Fruit fly (Drosophila melanogaster) whole organism, embryonic: Measurements from ENCODE around the gene CG6432.

Source experiments
- Adf1 ChIP-seq: fragments of 200-800 bp; sonication (Bioruptor generic); IDR thresholded peaks from 2 replicates; pipeline ENCODE4 v1.3.6; 2022; ENCODE audit warnings: missing biosample characterization, missing genetic modification characterization
- Aef1 ChIP-seq: fragments of 200-800 bp; sonication (Bioruptor generic); IDR thresholded peaks from 3 replicates; pipeline ENCODE4 v1.3.6; 2022; ENCODE audit warnings: missing biosample characterization, missing genetic modification characterization
- B-H1 ChIP-seq: fragments of 200-800 bp; sonication (Bioruptor generic); IDR thresholded peaks from 3 replicates; pipeline ENCODE4 v1.3.6; 2022; ENCODE audit warnings: missing biosample characterization, missing genetic modification characterization
- CG11093 ChIP-seq: fragments of 200-800 bp; sonication (Bioruptor generic); IDR thresholded peaks from 3 replicates; pipeline ENCODE4 v1.3.6; 2022; ENCODE audit warnings: missing biosample characterization, missing genetic modification characterization
- CG11504 ChIP-seq: fragments of 200-800 bp; sonication (Bioruptor generic); optimal IDR thresholded peaks from 3 replicates; lab custom pipeline; 2019; ENCODE audit warnings: missing biosample characterization, mild to moderate bottlenecking, missing genetic modification characterization, moderate library complexity
- CG12071 ChIP-seq: fragments of 200-800 bp; sonication (Bioruptor generic); optimal IDR thresholded peaks from 3 replicates; lab custom pipeline; 2018; ENCODE audit warnings: missing biosample characterization, mild to moderate bottlenecking, missing genetic modification characterization
- CG12104 ChIP-seq: fragments of 200-800 bp; sonication (Bioruptor generic); optimal IDR thresholded peaks from 3 replicates; lab custom pipeline; 2016; ENCODE audit warnings: missing biosample characterization, missing genetic modification characterization
- CG12659 ChIP-seq: fragments of 200-800 bp; sonication (Bioruptor generic); optimal IDR thresholded peaks from 3 replicates; lab custom pipeline; 2017; ENCODE audit warnings: mild to moderate bottlenecking, missing biosample characterization, missing genetic modification reagents, missing genetic modification characterization
- CG13287 ChIP-seq: fragments of 200-800 bp; sonication (Bioruptor generic); IDR thresholded peaks from 2 replicates; pipeline ENCODE4 v1.3.6; 2022; ENCODE audit warnings: missing biosample characterization, missing genetic modification characterization; ENCODE audit not compliant: partially characterized antibody
- CG14014 ChIP-seq: fragments of 200-800 bp; sonication (Bioruptor generic); IDR thresholded peaks from 2 replicates; pipeline ENCODE4 v1.3.6; 2022; ENCODE audit warnings: missing biosample characterization, missing genetic modification characterization
- CG14860 ChIP-seq: fragments of 200-800 bp; sonication (Bioruptor generic); IDR thresholded peaks from 3 replicates; pipeline ENCODE4 v1.3.6; 2022; ENCODE audit warnings: missing biosample characterization, missing genetic modification characterization; ENCODE audit not compliant: partially characterized antibody
- CG1602 ChIP-seq: fragments of 200-800 bp; sonication (Bioruptor generic); optimal IDR thresholded peaks from 3 replicates; lab custom pipeline; 2016; ENCODE audit warnings: missing biosample characterization, missing genetic modification characterization
- CG1647 ChIP-seq: fragments of 200-800 bp; sonication (Bioruptor generic); optimal IDR thresholded peaks from 3 replicates; lab custom pipeline; 2016; ENCODE audit warnings: missing biosample characterization, missing genetic modification characterization
- CG16863 ChIP-seq: fragments of 200-800 bp; sonication (Bioruptor generic); optimal IDR thresholded peaks from 3 replicates; lab custom pipeline; 2016; ENCODE audit warnings: missing biosample characterization, missing genetic modification characterization
- CG17385 ChIP-seq: fragments of 200-800 bp; sonication (Bioruptor generic); optimal IDR thresholded peaks from 3 replicates; lab custom pipeline; 2018; ENCODE audit warnings: missing biosample characterization, mild to moderate bottlenecking, missing genetic modification characterization
- CG2120 ChIP-seq: fragments of 200-800 bp; sonication (Bioruptor generic); optimal IDR thresholded peaks from 3 replicates; lab custom pipeline; 2016; ENCODE audit warnings: missing biosample characterization, missing genetic modification characterization
- CG2875 ChIP-seq: fragments of 200-800 bp; sonication (Bioruptor generic); optimal IDR thresholded peaks from 2 replicates; lab custom pipeline; 2017; ENCODE audit warnings: missing biosample characterization, mild to moderate bottlenecking, missing genetic modification characterization, missing genetic modification reagents
- CG31224 ChIP-seq: fragments of 200-800 bp; sonication (Bioruptor generic); IDR thresholded peaks from 2 replicates; pipeline ENCODE4 v1.3.6; 2022; ENCODE audit warnings: missing biosample characterization, missing genetic modification characterization
- CG3838 ChIP-seq: fragments of 200-800 bp; sonication (Bioruptor generic); optimal IDR thresholded peaks from 3 replicates; lab custom pipeline; 2016; ENCODE audit warnings: missing biosample characterization, missing genetic modification characterization
- CG3995 ChIP-seq: fragments of 200-800 bp; sonication (Bioruptor generic); optimal IDR thresholded peaks from 3 replicates; lab custom pipeline; 2016; ENCODE audit warnings: missing biosample characterization, missing genetic modification characterization
- CG42726 ChIP-seq: fragments of 200-800 bp; sonication (Bioruptor generic); IDR thresholded peaks from 2 replicates; pipeline ENCODE4 v1.3.6; 2022; ENCODE audit warnings: missing biosample characterization, missing genetic modification characterization; ENCODE audit not compliant: partially characterized antibody
- CG6813 ChIP-seq: fragments of 200-800 bp; sonication (Bioruptor generic); optimal IDR thresholded peaks from 2 replicates; lab custom pipeline; 2017; ENCODE audit warnings: missing biosample characterization, missing genetic modification characterization, mild to moderate bottlenecking, moderate library complexity, missing genetic modification reagents
- CG7745 ChIP-seq: fragments of 200-800 bp; sonication (Bioruptor generic); optimal IDR thresholded peaks from 2 replicates; lab custom pipeline; 2018; ENCODE audit warnings: missing biosample characterization, mild to moderate bottlenecking, missing genetic modification characterization, moderate library complexity
- CG8290 ChIP-seq, 3 experiments: fragments of 200-800 bp; sonication (Bioruptor generic); optimal IDR thresholded peaks; 2 replicates each; lab custom pipeline; 2016 to 2019; ENCODE audit warnings: missing biosample characterization in 3 of 3, missing genetic modification characterization in 3 of 3, mild to moderate bottlenecking in 2 of 3, moderate library complexity in 1 of 3
- H2.0 ChIP-seq: fragments of 200-800 bp; sonication (Bioruptor generic); IDR thresholded peaks from 2 replicates; pipeline ENCODE4 v1.3.6; 2022; ENCODE audit warnings: missing biosample characterization, missing genetic modification characterization
- Hand ChIP-seq: fragments of 200-800 bp; sonication (Bioruptor generic); optimal IDR thresholded peaks from 2 replicates; lab custom pipeline; 2017; ENCODE audit warnings: mild to moderate bottlenecking, missing biosample characterization, missing genetic modification reagents, missing genetic modification characterization
- Hr39 ChIP-seq: fragments of >200 bp; optimal IDR thresholded peaks from 2 replicates; lab custom pipeline; 2017
- Lpt ChIP-seq: fragments of >200 bp; optimal IDR thresholded peaks from 2 replicates; lab custom pipeline; 2018; ENCODE audit warnings: missing biosample characterization, missing genetic modification characterization
- Sin3A ChIP-seq: fragments of >200 bp; optimal IDR thresholded peaks from 2 replicates; lab custom pipeline; 2018
- bbx ChIP-seq: fragments of 200-800 bp; sonication (Bioruptor generic); IDR thresholded peaks from 2 replicates; pipeline ENCODE4 v1.3.6; 2022; ENCODE audit warnings: missing biosample characterization, missing genetic modification characterization; ENCODE audit not compliant: partially characterized antibody
- bsh ChIP-seq, 2 experiments: fragments of 200-800 bp; sonication (Bioruptor generic); optimal IDR thresholded peaks; 2 replicates each; lab custom pipeline; 2017 to 2018; ENCODE audit warnings: mild to moderate bottlenecking in 2 of 2, missing biosample characterization in 2 of 2, missing genetic modification characterization in 2 of 2, moderate library complexity in 1 of 2
- cad ChIP-seq: fragments of >200 bp; optimal IDR thresholded peaks from 2 replicates; lab custom pipeline; 2017; ENCODE audit warnings: missing biosample characterization, missing genetic modification characterization
- cato ChIP-seq: fragments of 200-800 bp; sonication (Bioruptor generic); optimal IDR thresholded peaks from 2 replicates; lab custom pipeline; 2016; ENCODE audit warnings: missing biosample characterization, missing genetic modification characterization, borderline replicate concordance
- dan ChIP-seq: fragments of 200-800 bp; sonication (Bioruptor generic); IDR thresholded peaks from 2 replicates; pipeline ENCODE4 v1.3.6; 2022; ENCODE audit warnings: missing biosample characterization, missing genetic modification characterization
- disco-r ChIP-seq: fragments of 200-800 bp; sonication (Bioruptor generic); optimal IDR thresholded peaks from 2 replicates; lab custom pipeline; 2016; ENCODE audit warnings: missing biosample characterization, missing genetic modification characterization
- fd64A ChIP-seq: fragments of 200-800 bp; sonication (Bioruptor generic); optimal IDR thresholded peaks from 3 replicates; lab custom pipeline; 2018; ENCODE audit warnings: missing biosample characterization, mild to moderate bottlenecking, missing genetic modification characterization
- hkb ChIP-seq, 2 experiments: fragments of 200-800 bp in 1 of 2; fragments of >200 bp in 1 of 2; sonication (Bioruptor generic) in 1 of 2; IDR thresholded peaks in 1 of 2; optimal IDR thresholded peaks in 1 of 2; 2 replicates each; pipeline versions ENCODE4 v1.3.6 to Lab custom; 2017 to 2022; ENCODE audit warnings: missing biosample characterization in 1 of 2, missing genetic modification characterization in 1 of 2
- inv ChIP-seq: fragments of 200-800 bp; sonication (Bioruptor generic); IDR thresholded peaks from 2 replicates; pipeline ENCODE4 v1.3.6; 2022; ENCODE audit warnings: missing biosample characterization, missing genetic modification characterization; ENCODE audit not compliant: partially characterized antibody
- lola ChIP-seq, 3 experiments: fragments of >200 bp in 2 of 3; fragments of 200-800 bp in 1 of 3; sonication (Bioruptor generic) in 1 of 3; optimal IDR thresholded peaks; 2 replicates each; lab custom pipeline; 2017 to 2019; ENCODE audit warnings: missing biosample characterization in 3 of 3, missing genetic modification characterization in 3 of 3, mild to moderate bottlenecking in 1 of 3, moderate library complexity in 1 of 3
- nerfin-1 ChIP-seq: fragments of 200-800 bp; sonication (Bioruptor generic); optimal IDR thresholded peaks from 3 replicates; lab custom pipeline; 2019; ENCODE audit warnings: missing biosample characterization, mild to moderate bottlenecking, missing genetic modification characterization, moderate library complexity
- oc ChIP-seq: fragments of 200-800 bp; sonication (Bioruptor generic); optimal IDR thresholded peaks from 2 replicates; lab custom pipeline; 2018; ENCODE audit warnings: missing biosample characterization, mild to moderate bottlenecking, missing genetic modification characterization, moderate library complexity
- p53 ChIP-seq: fragments of 200-800 bp; sonication (Bioruptor generic); optimal IDR thresholded peaks from 2 replicates; lab custom pipeline; 2016; ENCODE audit warnings: missing biosample characterization, missing genetic modification characterization
- pum ChIP-seq: fragments of 200-800 bp; sonication (Bioruptor generic); optimal IDR thresholded peaks from 2 replicates; lab custom pipeline; 2016; ENCODE audit warnings: missing biosample characterization, missing genetic modification characterization
- ro ChIP-seq: fragments of 200-800 bp; sonication (Bioruptor generic); IDR thresholded peaks from 2 replicates; pipeline ENCODE4 v1.3.6; 2022; ENCODE audit warnings: missing biosample characterization, missing genetic modification characterization
- run ChIP-seq: fragments of 200-800 bp; sonication (Bioruptor generic); optimal IDR thresholded peaks from 3 replicates; lab custom pipeline; 2018; ENCODE audit warnings: missing biosample characterization, mild to moderate bottlenecking, missing genetic modification characterization
- sqz ChIP-seq: fragments of 200-800 bp; sonication (Bioruptor generic); optimal IDR thresholded peaks from 3 replicates; lab custom pipeline; 2018; ENCODE audit warnings: missing biosample characterization, mild to moderate bottlenecking, missing genetic modification characterization
- stc ChIP-seq: fragments of 200-800 bp; sonication (Bioruptor generic); IDR thresholded peaks from 2 replicates; pipeline ENCODE4 v1.3.6; 2022; ENCODE audit warnings: missing biosample characterization, missing genetic modification characterization

Gene CG6432

DNA sequence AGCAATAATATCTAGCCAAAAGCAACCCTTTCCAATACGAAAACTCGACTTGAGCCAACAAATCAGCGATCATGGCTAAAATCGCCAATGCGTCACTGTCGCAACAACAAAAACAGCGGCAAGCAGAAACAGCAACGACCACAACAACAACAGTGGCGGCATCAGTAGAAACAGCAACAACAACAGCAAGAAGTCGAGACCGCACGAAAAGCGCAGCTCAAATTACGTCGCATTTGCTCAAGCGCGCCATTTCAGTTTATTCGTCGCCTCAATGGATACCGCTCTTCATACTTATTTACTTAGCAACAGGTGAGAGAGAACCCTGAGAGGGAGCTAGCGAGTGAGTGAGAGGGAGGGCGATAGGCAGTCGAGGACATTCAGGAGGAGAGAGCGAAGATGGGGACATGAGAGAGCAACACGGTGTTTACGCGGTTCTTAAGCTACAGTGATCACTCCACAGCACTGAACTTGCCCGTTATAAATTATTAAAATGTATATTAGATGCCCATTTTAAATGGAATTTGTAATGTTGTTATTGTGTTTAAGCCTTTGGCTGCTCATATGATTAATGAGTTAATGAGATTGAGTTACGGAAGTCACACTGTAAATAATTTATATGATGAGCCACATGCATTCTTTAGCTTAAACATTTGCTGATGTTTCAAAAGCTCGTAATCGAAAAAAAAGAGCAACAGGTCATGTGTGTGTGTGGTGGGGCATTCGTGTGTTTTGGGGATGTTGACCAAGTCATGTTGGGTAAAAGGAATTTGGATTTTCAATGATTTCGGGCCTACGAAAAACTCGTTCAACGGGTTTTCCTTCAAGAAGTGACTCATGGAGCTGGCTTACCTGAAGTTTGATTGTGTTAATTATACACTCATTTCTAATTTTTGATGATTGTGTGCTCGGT lies 40.9 kb upstream of the CG6432 start (continued):
- TF ChIP-seq p53 (no peak), Lpt (no peak), disco-r (GFP tag; lab: Kevin White, UChicago) (peak; percentile 19), H2.0 (GFP tag; lab: Robert Waterston, UW) (peak; percentile 87), sqz (GFP tag; lab: Kevin White, UChicago) (peak; percentile 31), Adf1 (no peak; the same call in 1 of the 2 replicates), Sin3A (no peak), CG2875 (GFP tag; lab: Kevin White, UChicago) (peak; percentile 66), CG1602 (GFP tag; lab: Kevin White, UChicago) (peak; percentile 76), CG12071 (GFP tag; lab: Kevin White, UChicago) (peak; percentile 72), lola (GFP tag; optimal IDR thresholded peaks at IDR 0.05; lab: Kevin White, UChicago) (peak in 1 of 3 experiments; percentile 78), CG3995 (GFP tag; lab: Kevin White, UChicago) (no peak), B-H1 (GFP tag; lab: Robert Waterston, UW) (peak; percentile 69), CG1647 (GFP tag; lab: Kevin White, UChicago) (peak; percentile 40), CG11093 (GFP tag; lab: Robert Waterston, UW) (peak; percentile 69; the same call in 2 of the 3 replicates), CG16863 (GFP tag; lab: Kevin White, UChicago) (peak; percentile 33), CG12104 (GFP tag; lab: Kevin White, UChicago) (peak; percentile 63), run (tag; lab: Kevin White, UChicago) (peak; percentile 18), CG12659 (GFP tag; lab: Kevin White, UChicago) (peak; percentile 78), bsh (GFP tag; optimal IDR thresholded peaks at IDR 0.05; lab: Kevin White, UChicago) (peak; percentile 82 to 90), pum (GFP tag; lab: Kevin White, UChicago) (peak; percentile 62), CG11504 (tag; lab: Kevin White, UChicago) (peak; percentile 82), nerfin-1 (tag; lab: Kevin White, UChicago) (peak; percentile 46), CG31224 (GFP tag; lab: Robert Waterston, UW) (peak; percentile 61), CG7745 (no peak), CG14860 (GFP tag; lab: Robert Waterston, UW) (no peak), fd64A (GFP tag; lab: Kevin White, UChicago) (no peak), CG6813 (GFP tag; lab: Kevin White, UChicago) (peak; percentile 54), CG8290 (GFP tag; optimal IDR thresholded peaks at IDR 0.05; lab: Kevin White, UChicago) (peak; percentile 56), CG8290 (tag; optimal IDR thresholded peaks at IDR 0.05; lab: Kevin White, UChicago) (peak in 1 of 2 experiments; percentile 95), hkb (optimal IDR thresholded peaks at IDR 0.05; lab: Kevin White, UChicago) (no peak), hkb (GFP tag; IDR thresholded peaks at IDR 0.05; lab: Robert Waterston, UW) (peak; percentile 87), Aef1 (GFP tag; lab: Robert Waterston, UW) (peak; percentile 76), stc (GFP tag; lab: Robert Waterston, UW) (peak; percentile 75), bbx (GFP tag; lab: Robert Waterston, UW) (no peak), CG14014 (GFP tag; lab: Robert Waterston, UW) (peak; percentile 89), inv (GFP tag; lab: Robert Waterston, UW) (no peak), CG3838 (GFP tag; lab: Kevin White, UChicago) (no peak), CG13287 (GFP tag; lab: Robert Waterston, UW) (no peak), CG42726 (GFP tag; lab: Robert Waterston, UW) (no peak), Hand (GFP tag; lab: Kevin White, UChicago) (peak; percentile 34), CG17385 (peak; percentile 78), CG2120 (GFP tag; lab: Kevin White, UChicago) (peak; percentile 89), cad (GFP tag; lab: Kevin White, UChicago) (no peak), ro (GFP tag; lab: Robert Waterston, UW) (peak; percentile 64), dan (GFP tag; lab: Robert Waterston, UW) (peak; percentile 69), cato (no peak), oc (tag; lab: Kevin White, UChicago) (peak; percentile 72), Hr39 (no peak)
